Worm (Caenorhabditis elegans): ENCODE data around the gene col-97.

DNA sequence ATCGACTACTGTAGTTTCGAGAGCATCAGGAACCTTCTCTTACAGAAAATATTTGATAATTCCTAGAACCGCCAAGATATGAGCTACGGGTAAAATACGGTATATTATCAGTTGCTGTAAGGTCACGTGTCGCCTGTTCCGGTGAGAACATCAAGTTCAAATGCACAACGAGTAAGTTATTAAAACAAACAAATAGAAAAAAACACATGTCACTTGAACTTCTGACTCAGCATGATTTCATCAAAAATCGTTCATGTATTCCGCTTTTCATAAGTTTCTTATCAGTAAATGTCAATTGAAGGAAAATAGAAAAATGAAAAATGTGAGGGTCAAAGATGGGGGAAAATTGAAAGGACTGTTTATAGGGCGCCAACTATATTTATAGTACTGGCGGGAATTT lies 32.8 kb downstream of the col-97 start:
- TF ChIP-seq nhr-11 (tag; optimal IDR thresholded peaks at IDR 0.05) (no peak), ama-1 (optimal IDR thresholded peaks at IDR 0.05) (no peak), jun-1 (tag; optimal IDR thresholded peaks at IDR 0.05) (no peak), snpc-4 (tag; optimal IDR thresholded peaks at IDR 0.05) (no peak)

Data from whole organism, L1 larva.